Fruit fly (Drosophila melanogaster): ENCODE results near the gene Art6.

The Art6 gene

dm6 chr3R:13983272-13984032, 37.8 kb upstream of the Art6 start (continued):
- TF ChIP-seq CG3065 (GFP tag; optimal IDR thresholded peaks at IDR 0.05) (peak; percentile 82), CG11085 (GFP tag; IDR thresholded peaks at IDR 0.05) (peak; percentile 70; the same call in 1 of the 2 replicates), CG5953 (GFP tag; IDR thresholded peaks at IDR 0.05) (peak; percentile 74), Lpt (GFP tag; optimal IDR thresholded peaks at IDR 0.05) (no peak), CG4282 (GFP tag; optimal IDR thresholded peaks at IDR 0.05) (peak; percentile 73), stwl (tag; optimal IDR thresholded peaks at IDR 0.05) (peak; percentile 19), Hey (tag; optimal IDR thresholded peaks at IDR 0.05) (no peak), CG12104 (GFP tag; optimal IDR thresholded peaks at IDR 0.05) (peak; percentile 84), Dp (GFP tag; optimal IDR thresholded peaks at IDR 0.05) (peak; percentile 11), sqz (GFP tag; optimal IDR thresholded peaks at IDR 0.05) (peak; percentile 80), ssp (GFP tag; IDR thresholded peaks at IDR 0.05) (peak; percentile 83), Ets65A (GFP tag) (peak; percentile 97), psq (GFP tag; optimal IDR thresholded peaks at IDR 0.05) (peak; percentile 76), nerfin-2 (GFP tag; IDR thresholded peaks at IDR 0.05; ENCODE audit: partially characterized antibody) (no peak), tup (GFP tag; optimal IDR thresholded peaks at IDR 0.05) (peak; percentile 76), gcm (GFP tag; optimal IDR thresholded peaks at IDR 0.05) (peak; percentile 93), CG10431 (GFP tag; optimal IDR thresholded peaks at IDR 0.05) (peak; percentile 99), sima (GFP tag; optimal IDR thresholded peaks at IDR 0.05) (peak; percentile 60), trh (GFP tag; optimal IDR thresholded peaks at IDR 0.05) (peak; percentile 67), H2.0 (GFP tag; IDR thresholded peaks at IDR 0.05) (peak; percentile 82), Doc2 (GFP tag; IDR thresholded peaks at IDR 0.05) (peak; percentile 41; the same call in 1 of the 2 replicates), sug (tag; optimal IDR thresholded peaks at IDR 0.05) (peak; percentile 98), CG12155 (GFP tag; optimal IDR thresholded peaks at IDR 0.05) (peak; percentile 92), NfI (GFP tag; optimal IDR thresholded peaks at IDR 0.05) (peak; percentile 92), CG7987 (GFP tag; optimal IDR thresholded peaks at IDR 0.05) (peak; percentile 87), sr (GFP tag; IDR thresholded peaks at IDR 0.05) (peak; percentile 34; the same call in 2 of the 3 replicates), Side (GFP tag; optimal IDR thresholded peaks at IDR 0.05) (peak; percentile 97), mld (GFP tag; IDR thresholded peaks at IDR 0.05; ENCODE audit: partially characterized antibody) (peak; percentile 67; the same call in 1 of the 3 replicates), Lhr (GFP tag; optimal IDR thresholded peaks at IDR 0.05) (peak; percentile 50), CG4328 (GFP tag; optimal IDR thresholded peaks at IDR 0.05) (peak; percentile 88), CG8388 (GFP tag; optimal IDR thresholded peaks at IDR 0.05) (peak; percentile 89), CG13894 (tag; optimal IDR thresholded peaks at IDR 0.05) (peak; percentile 80), HLHmδ (GFP tag; optimal IDR thresholded peaks at IDR 0.05) (peak; percentile 60), so (GFP tag; IDR thresholded peaks at IDR 0.05) (peak; percentile 91), lmd (GFP tag; IDR thresholded peaks at IDR 0.05) (peak; percentile 95), toy (GFP tag; IDR thresholded peaks at IDR 0.05) (0 out of 2 replicates have a peak, but pooled peaks have one; percentile 31), CG18764 (GFP tag; optimal IDR thresholded peaks at IDR 0.05) (peak; percentile 89), HLH4C (GFP tag; IDR thresholded peaks at IDR 0.05; ENCODE audit: partially characterized antibody) (peak; percentile 45; the same call in 1 of the 3 replicates), CG10654 (GFP tag; optimal IDR thresholded peaks at IDR 0.05) (peak; percentile 92), CG14860 (GFP tag; IDR thresholded peaks at IDR 0.05; ENCODE audit: partially characterized antibody) (no peak), CG4617 (GFP tag; optimal IDR thresholded peaks at IDR 0.05; ENCODE audit: borderline replicate concordance) (peak; percentile 76), CG4404 (GFP tag; IDR thresholded peaks at IDR 0.05) (peak; percentile 91), Ptx1 (GFP tag; IDR thresholded peaks at IDR 0.05) (peak; percentile 92), odd (GFP tag; optimal IDR thresholded peaks at IDR 0.05) (peak; percentile 86), Sin3A (optimal IDR thresholded peaks at IDR 0.05) (no peak), Six4 (GFP tag; optimal IDR thresholded peaks at IDR 0.05) (peak; percentile 89), fd96Cb (tag; optimal IDR thresholded peaks at IDR 0.05) (peak; percentile 92), Fer1 (GFP tag; optimal IDR thresholded peaks at IDR 0.05) (peak; percentile 95), CG17802 (tag; optimal IDR thresholded peaks at IDR 0.05) (peak; percentile 77)
